Fruit fly (Drosophila melanogaster) whole organism, embryonic: Measurements from ENCODE around the gene cerv.

Source experiments
- Atf-2 ChIP-seq: fragments of 200-800 bp; sonication (Bioruptor generic); optimal IDR thresholded peaks from 2 replicates; lab custom pipeline; 2016; ENCODE audit warnings: missing biosample characterization, missing genetic modification characterization
- C15 ChIP-seq: fragments of 200-800 bp; sonication (Bioruptor generic); IDR thresholded peaks from 3 replicates; pipeline ENCODE4 v1.3.6; 2022; ENCODE audit warnings: missing biosample characterization, missing genetic modification characterization
- CG10267 ChIP-seq: fragments of 200-800 bp; sonication (Bioruptor generic); optimal IDR thresholded peaks from 2 replicates; lab custom pipeline; 2018; ENCODE audit warnings: missing biosample characterization, mild to moderate bottlenecking, missing genetic modification characterization, moderate library complexity
- CG10543 ChIP-seq: fragments of 200-800 bp; sonication (Bioruptor generic); optimal IDR thresholded peaks from 3 replicates; lab custom pipeline; 2017; ENCODE audit warnings: missing biosample characterization, mild to moderate bottlenecking, missing genetic modification characterization, moderate library complexity
- CG11085 ChIP-seq: fragments of 200-800 bp; sonication (Bioruptor generic); IDR thresholded peaks from 2 replicates; pipeline ENCODE4 v1.3.6; 2022; ENCODE audit warnings: missing biosample characterization, missing genetic modification characterization
- CG14860 ChIP-seq: fragments of 200-800 bp; sonication (Bioruptor generic); IDR thresholded peaks from 3 replicates; pipeline ENCODE4 v1.3.6; 2022; ENCODE audit warnings: missing biosample characterization, missing genetic modification characterization; ENCODE audit not compliant: partially characterized antibody
- CG17568 ChIP-seq: fragments of 200-800 bp; sonication (Bioruptor generic); optimal IDR thresholded peaks from 2 replicates; lab custom pipeline; 2018; ENCODE audit warnings: missing biosample characterization, mild to moderate bottlenecking, missing genetic modification characterization, moderate library complexity
- CG2199 ChIP-seq: fragments of 200-800 bp; sonication (Bioruptor generic); IDR thresholded peaks from 3 replicates; pipeline ENCODE4 v1.3.6; 2022; ENCODE audit warnings: missing biosample characterization, missing genetic modification characterization
- CG3065 ChIP-seq: fragments of 200-800 bp; sonication (Bioruptor generic); optimal IDR thresholded peaks from 2 replicates; lab custom pipeline; 2016; ENCODE audit warnings: missing biosample characterization, missing genetic modification characterization
- CG31388 ChIP-seq: fragments of 200-800 bp; sonication (Bioruptor generic); optimal IDR thresholded peaks from 2 replicates; lab custom pipeline; 2016; ENCODE audit warnings: missing biosample characterization, missing genetic modification characterization
- CG3281 ChIP-seq: fragments of 200-800 bp; sonication (Bioruptor generic); optimal IDR thresholded peaks from 3 replicates; lab custom pipeline; 2017; ENCODE audit warnings: missing biosample characterization, mild to moderate bottlenecking, missing genetic modification characterization
- CG4404 ChIP-seq: fragments of 200-800 bp; sonication (Bioruptor generic); IDR thresholded peaks from 2 replicates; pipeline ENCODE4 v1.3.6; 2022; ENCODE audit warnings: missing biosample characterization, missing genetic modification characterization
- CG4617 ChIP-seq: fragments of 200-800 bp; sonication (Bioruptor generic); optimal IDR thresholded peaks from 3 replicates; lab custom pipeline; 2016; ENCODE audit warnings: missing biosample characterization, missing genetic modification characterization, borderline replicate concordance
- CG6654 ChIP-seq: fragments of 200-800 bp; sonication (Bioruptor generic); optimal IDR thresholded peaks from 2 replicates; lab custom pipeline; 2017; ENCODE audit warnings: missing biosample characterization, mild to moderate bottlenecking, missing genetic modification characterization
- CG7987 ChIP-seq: fragments of 200-800 bp; sonication (Bioruptor generic); optimal IDR thresholded peaks from 2 replicates; lab custom pipeline; 2018; ENCODE audit warnings: missing biosample characterization, mild to moderate bottlenecking, missing genetic modification characterization, moderate library complexity
- CG8765 ChIP-seq: fragments of 200-800 bp; sonication (Bioruptor generic); IDR thresholded peaks from 2 replicates; pipeline ENCODE4 v1.3.6; 2022; ENCODE audit warnings: missing biosample characterization, missing genetic modification characterization
- CG8944 ChIP-seq: fragments of 200-800 bp; sonication (Bioruptor generic); optimal IDR thresholded peaks from 3 replicates; lab custom pipeline; 2016; ENCODE audit warnings: missing biosample characterization, missing genetic modification characterization
- CTCF ChIP-seq: fragments of 200-800 bp; sonication (Bioruptor generic); optimal IDR thresholded peaks from 2 replicates; lab custom pipeline; 2017; ENCODE audit warnings: missing biosample characterization, mild to moderate bottlenecking, missing genetic modification characterization, moderate library complexity
- CkIIα-i1 ChIP-seq: fragments of 200-800 bp; sonication (Bioruptor generic); IDR thresholded peaks from 2 replicates; pipeline ENCODE4 v1.3.6; 2022; ENCODE audit warnings: missing biosample characterization, missing genetic modification characterization
- Dbx ChIP-seq: fragments of 200-800 bp; sonication (Bioruptor generic); IDR thresholded peaks from 3 replicates; pipeline ENCODE4 v1.3.6; 2022; ENCODE audit warnings: missing biosample characterization, missing genetic modification characterization
- Elba2 ChIP-seq: fragments of 200-800 bp; sonication (Bioruptor generic); optimal IDR thresholded peaks from 3 replicates; lab custom pipeline; 2016; ENCODE audit warnings: missing biosample characterization, missing genetic modification characterization
- Hr51 ChIP-seq, 2 experiments: fragments of 200-800 bp; sonication (Bioruptor generic); optimal IDR thresholded peaks; 2 replicates in 1 of 2; 3 replicates in 1 of 2; lab custom pipeline; 2016 to 2018; ENCODE audit warnings: missing biosample characterization in 2 of 2, missing genetic modification characterization in 2 of 2, mild to moderate bottlenecking in 1 of 2, moderate library complexity in 1 of 2
- Hsf ChIP-seq: fragments of 200-800 bp; sonication (Bioruptor generic); optimal IDR thresholded peaks from 3 replicates; lab custom pipeline; 2016; ENCODE audit warnings: missing biosample characterization, missing genetic modification characterization
- Mad ChIP-seq: fragments of 200-800 bp; sonication (Bioruptor generic); optimal IDR thresholded peaks from 2 replicates; lab custom pipeline; 2016; ENCODE audit warnings: missing biosample characterization, missing genetic modification characterization
- Neu2 ChIP-seq: fragments of 200-800 bp; sonication (Bioruptor generic); optimal IDR thresholded peaks from 3 replicates; lab custom pipeline; 2016; ENCODE audit warnings: missing biosample characterization, missing genetic modification characterization, borderline replicate concordance
- Nf-YB ChIP-seq: fragments of 200-800 bp; sonication (Bioruptor generic); optimal IDR thresholded peaks from 3 replicates; lab custom pipeline; 2019; ENCODE audit warnings: missing biosample characterization, mild to moderate bottlenecking, missing genetic modification characterization, moderate library complexity
- Sry-δ ChIP-seq: fragments of 200-800 bp; sonication (Bioruptor generic); optimal IDR thresholded peaks from 2 replicates; lab custom pipeline; 2016; ENCODE audit warnings: missing biosample characterization, missing genetic modification characterization
- ac ChIP-seq: fragments of 200-800 bp; sonication (Bioruptor generic); optimal IDR thresholded peaks from 3 replicates; lab custom pipeline; 2017; ENCODE audit warnings: missing biosample characterization, mild to moderate bottlenecking, missing genetic modification characterization
- al ChIP-seq: fragments of 200-800 bp; sonication (Bioruptor generic); IDR thresholded peaks from 2 replicates; pipeline ENCODE4 v1.3.6; 2022; ENCODE audit warnings: missing biosample characterization, missing genetic modification characterization
- chm ChIP-seq: fragments of 200-800 bp; sonication (Bioruptor generic); IDR thresholded peaks from 2 replicates; pipeline ENCODE4 v1.3.6; 2022; ENCODE audit warnings: missing biosample characterization, missing genetic modification characterization
- ci ChIP-seq: fragments of 200-800 bp; sonication (Bioruptor generic); IDR thresholded peaks from 3 replicates; pipeline ENCODE4 v1.3.6; 2022; ENCODE audit warnings: missing biosample characterization, missing genetic modification characterization
- dm ChIP-seq: fragments of 200-800 bp; sonication (Bioruptor generic); optimal IDR thresholded peaks from 3 replicates; lab custom pipeline; 2016; ENCODE audit warnings: missing biosample characterization, missing genetic modification characterization
- dpn ChIP-seq, 2 experiments: fragments of 200-800 bp; sonication (Bioruptor generic); optimal IDR thresholded peaks; 3 replicates each; lab custom pipeline; 2016; ENCODE audit warnings: missing biosample characterization in 2 of 2, missing genetic modification characterization in 2 of 2
- dysf ChIP-seq: fragments of 200-800 bp; sonication (Bioruptor generic); IDR thresholded peaks from 3 replicates; pipeline ENCODE4 v1.3.6; 2022; ENCODE audit warnings: missing biosample characterization, missing genetic modification characterization
- fd96Cb ChIP-seq: fragments of 200-800 bp; sonication (Bioruptor generic); optimal IDR thresholded peaks from 2 replicates; lab custom pipeline; 2018; ENCODE audit warnings: missing biosample characterization, mild to moderate bottlenecking, missing genetic modification characterization, moderate library complexity
- gcm ChIP-seq: fragments of 200-800 bp; sonication (Bioruptor generic); optimal IDR thresholded peaks from 2 replicates; lab custom pipeline; 2019; ENCODE audit warnings: missing biosample characterization, mild to moderate bottlenecking, missing genetic modification characterization, moderate library complexity
- gfzf ChIP-seq: fragments of 200-800 bp; sonication (Bioruptor generic); optimal IDR thresholded peaks from 2 replicates; lab custom pipeline; 2016; ENCODE audit warnings: missing biosample characterization, mild to moderate bottlenecking, missing genetic modification characterization, moderate library complexity
- gsb-n ChIP-seq: fragments of 200-800 bp; sonication (Bioruptor generic); optimal IDR thresholded peaks from 3 replicates; lab custom pipeline; 2018; ENCODE audit warnings: missing biosample characterization, mild to moderate bottlenecking, missing genetic modification characterization
- ham ChIP-seq: fragments of 200-800 bp; sonication (Bioruptor generic); IDR thresholded peaks from 2 replicates; pipeline ENCODE4 v1.3.6; 2022; ENCODE audit warnings: missing biosample characterization, missing genetic modification characterization
- jigr1 ChIP-seq: fragments of 200-800 bp; sonication (Bioruptor generic); IDR thresholded peaks from 3 replicates; pipeline ENCODE4 v1.3.6; 2022; ENCODE audit warnings: missing biosample characterization, missing genetic modification characterization
- klu ChIP-seq: fragments of 200-800 bp; sonication (Bioruptor generic); IDR thresholded peaks from 2 replicates; pipeline ENCODE4 v1.3.6; 2022; ENCODE audit warnings: missing biosample characterization, missing genetic modification characterization
- lmd ChIP-seq: fragments of 200-800 bp; sonication (Bioruptor generic); IDR thresholded peaks from 2 replicates; pipeline ENCODE4 v1.3.6; 2022; ENCODE audit warnings: missing biosample characterization, missing genetic modification characterization
- lov ChIP-seq, 2 experiments: fragments of 200-800 bp in 1 of 2; fragments of >200 bp in 1 of 2; sonication (Bioruptor generic) in 1 of 2; IDR thresholded peaks in 1 of 2; optimal IDR thresholded peaks in 1 of 2; 2 replicates in 1 of 2; 3 replicates in 1 of 2; pipeline versions ENCODE4 v1.3.6 to Lab custom; 2017 to 2022; ENCODE audit warnings: missing biosample characterization in 1 of 2, missing genetic modification characterization in 1 of 2
- nerfin-1 ChIP-seq: fragments of 200-800 bp; sonication (Bioruptor generic); optimal IDR thresholded peaks from 3 replicates; lab custom pipeline; 2019; ENCODE audit warnings: missing biosample characterization, mild to moderate bottlenecking, missing genetic modification characterization, moderate library complexity
- pros ChIP-seq: fragments of 200-800 bp; sonication (Bioruptor generic); optimal IDR thresholded peaks from 3 replicates; lab custom pipeline; 2019; ENCODE audit warnings: missing biosample characterization, mild to moderate bottlenecking, missing genetic modification characterization, moderate library complexity
- row ChIP-seq: fragments of 200-800 bp; sonication (Bioruptor generic); IDR thresholded peaks from 3 replicates; pipeline ENCODE4 v1.3.6; 2022; ENCODE audit warnings: missing biosample characterization, missing genetic modification characterization
- sim ChIP-seq: fragments of 200-800 bp; sonication (Bioruptor generic); IDR thresholded peaks from 2 replicates; pipeline ENCODE4 v1.3.6; 2022; ENCODE audit warnings: missing biosample characterization, missing genetic modification characterization
- trem ChIP-seq: fragments of 200-800 bp; optimal IDR thresholded peaks from 3 replicates; lab custom pipeline; 2019; ENCODE audit warnings: missing biosample characterization, mild to moderate bottlenecking, missing genetic modification characterization, moderate library complexity
- vnd ChIP-seq: fragments of 200-800 bp; sonication (Bioruptor generic); IDR thresholded peaks from 3 replicates; pipeline ENCODE4 v1.3.6; 2022; ENCODE audit warnings: missing biosample characterization, missing genetic modification characterization; ENCODE audit not compliant: partially characterized antibody
- wdn ChIP-seq: fragments of 200-800 bp; sonication (Bioruptor generic); IDR thresholded peaks from 2 replicates; pipeline ENCODE4 v1.3.6; 2022; ENCODE audit warnings: missing biosample characterization, missing genetic modification characterization
- zen ChIP-seq: fragments of 200-800 bp; sonication (Bioruptor generic); optimal IDR thresholded peaks from 3 replicates; lab custom pipeline; 2018; ENCODE audit warnings: missing biosample characterization, mild to moderate bottlenecking, missing genetic modification characterization, moderate library complexity

The cerv gene

dm6 chrX:15549055-15549454 is 28.9 kb downstream of the cerv start (continued):
- TF ChIP-seq CG31388 (GFP tag; lab: Kevin White, UChicago) (peak; percentile 23), Sry-δ (GFP tag; lab: Kevin White, UChicago) (peak; percentile 25), Mad (peak; percentile 65), ac (GFP tag; lab: Kevin White, UChicago) (no peak), dpn (GFP tag; optimal IDR thresholded peaks at IDR 0.05; lab: Kevin White, UChicago) (peak; percentile 68 to 81), pros (GFP tag; lab: Kevin White, UChicago) (no peak), Dbx (GFP tag; lab: Robert Waterston, UW) (peak; percentile 63), jigr1 (peak; percentile 44; the same call in 1 of the 3 replicates), dysf (GFP tag; lab: Robert Waterston, UW) (peak; percentile 89), gfzf (GFP tag; lab: Kevin White, UChicago) (no peak), al (GFP tag; lab: Robert Waterston, UW) (peak; percentile 71), zen (peak; percentile 54), CG3281 (GFP tag; lab: Kevin White, UChicago) (peak; percentile 82), CG7987 (GFP tag; lab: Kevin White, UChicago) (no peak), CG11085 (GFP tag; lab: Robert Waterston, UW) (peak; percentile 50; the same call in 1 of the 2 replicates), CG6654 (no peak), vnd (GFP tag; lab: Robert Waterston, UW) (no peak), trem (tag; lab: Kevin White, UChicago) (peak; percentile 34), Atf-2 (peak; percentile 55), ci (GFP tag; lab: Robert Waterston, UW) (peak; percentile 64; the same call in 1 of the 3 replicates), CG3065 (GFP tag; lab: Kevin White, UChicago) (no peak), CTCF (GFP tag; lab: Kevin White, UChicago) (no peak), nerfin-1 (tag; lab: Kevin White, UChicago) (peak; percentile 66), CG14860 (GFP tag; lab: Robert Waterston, UW) (no peak), CG4404 (GFP tag; lab: Robert Waterston, UW) (peak; percentile 32; the same call in 1 of the 2 replicates), Elba2 (GFP tag; lab: Kevin White, UChicago) (no peak), gsb-n (tag; lab: Kevin White, UChicago) (peak; percentile 43), CG10267 (peak; percentile 62), chm (GFP tag; lab: Robert Waterston, UW) (no peak), C15 (no peak), Nf-YB (GFP tag; lab: Kevin White, UChicago) (peak; percentile 42), gcm (peak; percentile 50), fd96Cb (tag; lab: Kevin White, UChicago) (peak; percentile 80), klu (GFP tag; lab: Robert Waterston, UW) (peak; percentile 55; the same call in 1 of the 2 replicates), CG10543 (GFP tag; lab: Kevin White, UChicago) (peak; percentile 48), dm (peak; percentile 42), Hr51 (GFP tag; optimal IDR thresholded peaks at IDR 0.05; lab: Kevin White, UChicago) (peak; percentile 60 to 90), CkIIα-i1 (GFP tag; lab: Robert Waterston, UW) (no peak), CG2199 (GFP tag; lab: Robert Waterston, UW) (no peak), row (GFP tag; lab: Robert Waterston, UW) (peak; percentile 80), lmd (GFP tag; lab: Robert Waterston, UW) (peak; percentile 85), CG8765 (GFP tag; lab: Robert Waterston, UW) (no peak), Hsf (peak; percentile 81), Neu2 (no peak), wdn (GFP tag; lab: Robert Waterston, UW) (peak; percentile 60), CG17568 (peak; percentile 64), sim (GFP tag; lab: Robert Waterston, UW) (no peak), CG8944 (peak; percentile 47), ham (no peak), CG4617 (no peak), lov (optimal IDR thresholded peaks at IDR 0.05; lab: Kevin White, UChicago) (no peak), lov (GFP tag; IDR thresholded peaks at IDR 0.05; lab: Robert Waterston, UW) (no peak)
